Worm (Caenorhabditis elegans) whole organism, L1 larva: Measurements from ENCODE around the gene pmp-4.

Experiments
- aha-1 ChIP-seq: fragments of 150-350 bp; optimal IDR thresholded peaks from 2 replicates; lab custom pipeline; 2014; ENCODE audit warnings: missing biosample characterization, missing genetic modification characterization
- ceh-88 ChIP-seq: fragments of 200-800 bp; sonication (Bioruptor generic); IDR thresholded peaks from 2 replicates; pipeline ENCODE4 v1.3.6; 2022; ENCODE audit warnings: missing genetic modification characterization, missing compliant biosample characterization
- nhr-77 ChIP-seq: fragments of 150-350 bp; optimal IDR thresholded peaks from 2 replicates; lab custom pipeline; 2014; ENCODE audit warnings: missing biosample characterization, missing genetic modification characterization

- TF ChIP-seq aha-1 (tag; lab: Kevin White, UChicago) (no peak), ceh-88 (GFP tag; lab: Robert Waterston, UW) (no peak), nhr-77 (no peak)
These were observed 35.8 kb upstream of the pmp-4 start for ce11 chrIV:17441260-17441659.
